Worm (Caenorhabditis elegans): ENCODE data around the gene ZK121.2.

Gene ZK121.2

ce11 chrIII:5372884-5373283 is 31.4 kb downstream of the ZK121.2 start:
- no peak for TF ChIP-seq ama-1 (optimal IDR thresholded peaks at IDR 0.05)
- TF ChIP-seq ceh-36 (tag; optimal IDR thresholded peaks at IDR 0.05) = no peak
- TF ChIP-seq tra-4 (tag; optimal IDR thresholded peaks at IDR 0.05) = no peak
- TF ChIP-seq F13C5.2 (tag; optimal IDR thresholded peaks at IDR 0.05) = no peak
- TF ChIP-seq scrt-1 (GFP tag; IDR thresholded peaks at IDR 0.05) = no peak
- TF ChIP-seq aly-1 (tag; optimal IDR thresholded peaks at IDR 0.05) = no peak
- TF ChIP-seq hmg-4 (GFP tag; optimal IDR thresholded peaks at IDR 0.05) = peak; percentile 14

- TF ChIP-seq tra-4 (tag; optimal IDR thresholded peaks at IDR 0.05) (no peak), hmg-4 (GFP tag; optimal IDR thresholded peaks at IDR 0.05) (no peak), pes-1 (GFP tag; IDR thresholded peaks at IDR 0.05) (no peak), F13C5.2 (tag; optimal IDR thresholded peaks at IDR 0.05) (no peak), ets-7 (tag; optimal IDR thresholded peaks at IDR 0.05) (no peak), ama-1 (optimal IDR thresholded peaks at IDR 0.05) (no peak), B0310.2 (tag; optimal IDR thresholded peaks at IDR 0.05) (no peak), ceh-13 (GFP tag; optimal IDR thresholded peaks at IDR 0.05) (no peak), flt-1 (GFP tag; IDR thresholded peaks at IDR 0.05) (no peak), ceh-36 (tag; optimal IDR thresholded peaks at IDR 0.05) (no peak), tbx-37 (GFP tag; conservative IDR thresholded peaks at IDR 0.05) (no peak), scrt-1 (GFP tag; IDR thresholded peaks at IDR 0.05) (no peak), sea-1 (GFP tag; conservative IDR thresholded peaks at IDR 0.05) (no peak)
Observed at ce11 chrIII:5373715-5374114, 32.2 kb downstream of the ZK121.2 start.

ce11 chrIII:5375001-5375532 is 33.6 kb downstream of the ZK121.2 start:
- TF ChIP-seq tbx-11 (GFP tag; IDR thresholded peaks at IDR 0.05) (no peak), aly-1 (tag; optimal IDR thresholded peaks at IDR 0.05) (no peak), B0310.2 (tag; optimal IDR thresholded peaks at IDR 0.05) (no peak), ets-7 (tag; optimal IDR thresholded peaks at IDR 0.05) (no peak), pes-1 (GFP tag; IDR thresholded peaks at IDR 0.05) (no peak), F13C5.2 (tag; optimal IDR thresholded peaks at IDR 0.05) (no peak), tbx-37 (GFP tag; conservative IDR thresholded peaks at IDR 0.05) (no peak), sea-1 (GFP tag; conservative IDR thresholded peaks at IDR 0.05) (no peak), ama-1 (optimal IDR thresholded peaks at IDR 0.05) (no peak), ceh-13 (GFP tag; optimal IDR thresholded peaks at IDR 0.05) (no peak), flt-1 (GFP tag; IDR thresholded peaks at IDR 0.05) (no peak), ceh-36 (tag; optimal IDR thresholded peaks at IDR 0.05) (no peak), hmbx-1 (tag; optimal IDR thresholded peaks at IDR 0.05) (no peak), hmg-4 (GFP tag; optimal IDR thresholded peaks at IDR 0.05) (no peak), hnd-1 (tag; optimal IDR thresholded peaks at IDR 0.05) (no peak), tra-4 (tag; optimal IDR thresholded peaks at IDR 0.05) (no peak), scrt-1 (GFP tag; IDR thresholded peaks at IDR 0.05) (no peak)

- peak; percentile 18 for TF ChIP-seq hmg-4 (GFP tag; optimal IDR thresholded peaks at IDR 0.05)
- no peak for TF ChIP-seq ceh-13 (GFP tag; optimal IDR thresholded peaks at IDR 0.05)
Observed at ce11 chrIII:5379879-5380331, 38.4 kb downstream of the ZK121.2 start, which contains the start of gene paqr-2. paqr-2 (minus strand) TSS chrIII:5379929.

ce11 chrIII:5380554-5380953 is 39.1 kb downstream of the ZK121.2 start:
- TF ChIP-seq pes-1 (GFP tag; IDR thresholded peaks at IDR 0.05) (no peak), flt-1 (GFP tag; IDR thresholded peaks at IDR 0.05) (no peak), scrt-1 (GFP tag; IDR thresholded peaks at IDR 0.05) (no peak), ceh-13 (GFP tag; optimal IDR thresholded peaks at IDR 0.05) (no peak), B0310.2 (tag; optimal IDR thresholded peaks at IDR 0.05) (no peak), tbx-11 (GFP tag; IDR thresholded peaks at IDR 0.05) (no peak), F13C5.2 (tag; optimal IDR thresholded peaks at IDR 0.05) (no peak), sea-1 (GFP tag; conservative IDR thresholded peaks at IDR 0.05) (no peak), tbx-37 (GFP tag; conservative IDR thresholded peaks at IDR 0.05) (no peak), ets-7 (tag; optimal IDR thresholded peaks at IDR 0.05) (no peak)

- no peak for TF ChIP-seq sea-1 (GFP tag; conservative IDR thresholded peaks at IDR 0.05)
- no peak for TF ChIP-seq ceh-13 (GFP tag; optimal IDR thresholded peaks at IDR 0.05)
- no peak for TF ChIP-seq F13C5.2 (tag; optimal IDR thresholded peaks at IDR 0.05)
Observed at ce11 chrIII:5382073-5382472, 40.6 kb downstream of the ZK121.2 start, which contains the start of gene Y32H12A.6. Y32H12A.6 (minus strand) TSS chrIII:5382173.

- TF ChIP-seq hmg-4 (GFP tag; optimal IDR thresholded peaks at IDR 0.05) = no peak
Observed at ce11 chrIII:5385315-5385714, 43.8 kb downstream of the ZK121.2 start, which contains the start of gene Y32H12A.7. Y32H12A.7 (minus strand) TSS chrIII:5385415.

ce11 chrIII:5388113-5388512 is 46.6 kb downstream of the ZK121.2 start:
- TF ChIP-seq flt-1 (GFP tag; IDR thresholded peaks at IDR 0.05) (no peak), tra-4 (tag; optimal IDR thresholded peaks at IDR 0.05) (no peak), B0310.2 (tag; optimal IDR thresholded peaks at IDR 0.05) (no peak), ets-7 (tag; optimal IDR thresholded peaks at IDR 0.05) (no peak), ceh-13 (GFP tag; optimal IDR thresholded peaks at IDR 0.05) (no peak), F13C5.2 (tag; optimal IDR thresholded peaks at IDR 0.05) (no peak), ceh-36 (tag; optimal IDR thresholded peaks at IDR 0.05) (no peak), tbx-37 (GFP tag; conservative IDR thresholded peaks at IDR 0.05) (no peak), sea-1 (GFP tag; conservative IDR thresholded peaks at IDR 0.05) (no peak), hmg-4 (GFP tag; optimal IDR thresholded peaks at IDR 0.05) (no peak), pes-1 (GFP tag; IDR thresholded peaks at IDR 0.05) (no peak), hmbx-1 (tag; optimal IDR thresholded peaks at IDR 0.05) (no peak), ama-1 (optimal IDR thresholded peaks at IDR 0.05) (no peak), scrt-1 (GFP tag; IDR thresholded peaks at IDR 0.05) (no peak), tbx-11 (GFP tag; IDR thresholded peaks at IDR 0.05) (no peak), hnd-1 (tag; optimal IDR thresholded peaks at IDR 0.05) (no peak), aly-1 (tag; optimal IDR thresholded peaks at IDR 0.05) (no peak)

All from whole organism, early embryonic.